Worm (Caenorhabditis elegans) whole organism, young adult: ENCODE results near the gene F54B3.1.

ENCODE experiments used
- F33H1.4 ChIP-seq: fragments of 200-800 bp; sonication (Bioruptor generic); IDR thresholded peaks from 2 replicates; pipeline ENCODE4 v1.3.6; 2022; ENCODE audit warnings: missing genetic modification reagents, missing genetic modification characterization, missing compliant biosample characterization
- ama-1 ChIP-seq, 3 experiments: fragments of 150-350 bp in 1 of 3; sonication (generic microtip) in 2 of 3; optimal IDR thresholded peaks; 2 replicates each; lab custom pipeline; 2014 to 2018; ENCODE audit warnings: missing biosample characterization in 2 of 3, missing genetic modification characterization in 2 of 3, missing genetic modification reagents in 2 of 3
- madf-6 ChIP-seq: fragments of 200-800 bp; sonication (Bioruptor generic); IDR thresholded peaks from 2 replicates; pipeline ENCODE4 v1.3.6; 2022; ENCODE audit warnings: missing genetic modification reagents, missing genetic modification characterization, missing compliant biosample characterization
- nfya-1 ChIP-seq: sonication (generic microtip); optimal IDR thresholded peaks from 2 replicates; lab custom pipeline; 2017; ENCODE audit warnings: antibody characterized with exemption, missing compliant biosample characterization, missing genetic modification characterization, borderline replicate concordance; ENCODE audit not compliant: insufficient read depth
- snpc-4 ChIP-seq, 5 experiments: fragments of 150-350 bp in 1 of 5; sonication (generic microtip) in 4 of 5; optimal IDR thresholded peaks; 2 replicates each; lab custom pipeline; 2014 to 2018; ENCODE audit warnings: missing genetic modification characterization in 5 of 5, missing biosample characterization in 3 of 5, antibody characterized with exemption in 2 of 5, mild to moderate bottlenecking in 2 of 5, missing compliant biosample characterization in 2 of 5, missing genotype in 2 of 5, moderate library complexity in 2 of 5, missing genetic modification reagents in 1 of 5
- unc-62 ChIP-seq: fragments of 150-350 bp; optimal IDR thresholded peaks from 2 replicates; lab custom pipeline; 2014; ENCODE audit warnings: missing biosample characterization, missing genetic modification reagents, missing genetic modification characterization
- zfh-2 ChIP-seq: fragments of 200-800 bp; sonication (Bioruptor generic); conservative IDR thresholded peaks from 2 replicates; pipeline ENCODE4 v1.3.6; 2022; ENCODE audit warnings: missing genetic modification reagents, missing genetic modification characterization, missing compliant biosample characterization

DNA sequence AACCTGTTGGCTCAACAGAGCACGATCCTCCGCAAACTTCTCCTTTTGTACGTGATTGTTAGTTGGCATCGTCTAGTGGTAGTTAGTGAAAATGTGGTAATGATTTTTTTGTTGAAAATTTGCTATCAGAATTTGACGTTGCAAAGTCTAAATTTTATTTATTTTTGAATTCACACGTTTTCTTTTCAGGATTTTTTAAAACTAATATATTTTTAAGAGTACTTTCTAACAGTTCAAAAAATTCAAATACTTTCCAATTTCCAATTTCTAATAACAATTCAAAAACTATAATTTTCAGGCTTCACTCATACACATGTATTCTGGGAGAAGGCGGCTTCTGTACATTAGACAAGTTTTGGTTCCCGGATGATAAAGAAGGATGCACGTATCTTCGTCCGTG lies 16.7 kb upstream of the F54B3.1 start, which contains the start of gene ubxn-5:
- TF ChIP-seq zfh-2 (GFP tag; lab: Robert Waterston, UW): no peak
- TF ChIP-seq ama-1 (optimal IDR thresholded peaks at IDR 0.05; lab: Kevin White, UChicago): no peak
- no peak for TF ChIP-seq ama-1 (GFP tag; optimal IDR thresholded peaks at IDR 0.05; lab: Kevin White, UChicago)
- TF ChIP-seq snpc-4 (GFP tag; optimal IDR thresholded peaks at IDR 0.05; lab: Kevin White, UChicago): no peak
- TF ChIP-seq snpc-4 (tag; optimal IDR thresholded peaks at IDR 0.05; lab: Kevin White, UChicago): no peak
- no peak for TF ChIP-seq F33H1.4 (GFP tag; lab: Robert Waterston, UW)
- no peak for TF ChIP-seq unc-62 (GFP tag; lab: Kevin White, UChicago)
- no peak for TF ChIP-seq madf-6 (GFP tag; lab: Robert Waterston, UW)
- TF ChIP-seq nfya-1 (tag; lab: Kevin White, UChicago): no peak
